Fruit fly (Drosophila melanogaster) whole organism, adult: ENCODE data around the gene cnc.

Experiments used
- CG11617 ChIP-seq: fragments of 200-800 bp; sonication (Bioruptor generic); optimal IDR thresholded peaks from 2 replicates; lab custom pipeline; 2017; ENCODE audit warnings: mild to moderate bottlenecking, missing biosample characterization, missing genetic modification reagents, missing genetic modification characterization
- CG12768 ChIP-seq: fragments of 200-800 bp; sonication (Bioruptor generic); optimal IDR thresholded peaks from 2 replicates; lab custom pipeline; 2017; ENCODE audit warnings: missing biosample characterization, missing genetic modification characterization, mild to moderate bottlenecking, moderate library complexity, missing genetic modification reagents
- CG7045 ChIP-seq: fragments of 200-800 bp; sonication (Bioruptor generic); optimal IDR thresholded peaks from 2 replicates; lab custom pipeline; 2017; ENCODE audit warnings: missing biosample characterization, mild to moderate bottlenecking, missing genetic modification characterization
- Hr96 ChIP-seq: fragments of 200-800 bp; sonication (Bioruptor generic); optimal IDR thresholded peaks from 2 replicates; lab custom pipeline; 2016; ENCODE audit warnings: missing biosample characterization, missing genetic modification characterization
- Mnt ChIP-seq: fragments of 200-800 bp; sonication (Bioruptor generic); optimal IDR thresholded peaks from 2 replicates; lab custom pipeline; 2016; ENCODE audit warnings: missing biosample characterization, mild to moderate bottlenecking, missing genetic modification characterization
- kay ChIP-seq: fragments of 200-800 bp; sonication (Bioruptor generic); peaks from one replicate; lab custom pipeline; 2016; ENCODE audit warnings: missing biosample characterization, missing genetic modification characterization, borderline replicate concordance
- pad ChIP-seq: fragments of 200-800 bp; sonication (Bioruptor generic); optimal IDR thresholded peaks from 3 replicates; lab custom pipeline; 2017; ENCODE audit warnings: missing biosample characterization, missing genetic modification characterization, mild to moderate bottlenecking, moderate library complexity, missing genetic modification reagents

DNA sequence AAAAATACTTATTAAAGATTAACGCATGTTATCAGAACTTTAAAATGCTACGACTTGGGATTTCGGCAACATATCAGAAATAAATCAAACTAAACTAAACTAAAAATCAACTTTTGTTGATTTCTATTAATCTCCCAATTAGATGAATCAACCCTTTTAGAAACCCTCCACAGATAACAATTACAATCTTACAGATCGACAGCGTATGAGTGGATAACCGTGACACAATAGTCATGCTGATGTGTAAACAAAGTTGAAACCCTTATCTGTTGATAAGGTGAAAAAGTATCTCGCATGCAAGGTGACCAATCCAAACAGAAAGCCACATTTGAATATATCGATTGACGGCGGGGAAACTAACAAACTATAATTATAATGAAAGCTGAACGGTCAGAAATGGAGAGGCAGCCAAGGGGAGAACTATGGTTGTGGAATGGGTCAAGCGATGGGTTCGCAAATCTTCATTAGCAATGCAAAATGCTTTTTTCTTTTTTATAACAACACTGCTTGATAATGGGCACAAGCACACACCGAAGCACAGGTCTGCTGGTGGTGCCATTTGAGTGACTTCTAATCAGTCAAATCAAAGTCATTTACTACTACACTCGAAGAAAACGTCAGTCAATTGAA, 9.3 kb downstream of the cnc start:
- TF ChIP-seq CG7045 (GFP tag; lab: Kevin White, UChicago) (no peak), CG11617 (GFP tag; lab: Kevin White, UChicago) (no peak), Mnt (GFP tag; lab: Kevin White, UChicago) (no peak), pad (GFP tag; lab: Kevin White, UChicago) (no peak), Hr96 (GFP tag; lab: Kevin White, UChicago) (no peak), kay (peak; percentile 54), CG12768 (GFP tag; lab: Kevin White, UChicago) (no peak)
